Worm (Caenorhabditis elegans): ENCODE measurements around the gene F55C5.17.

DNA sequence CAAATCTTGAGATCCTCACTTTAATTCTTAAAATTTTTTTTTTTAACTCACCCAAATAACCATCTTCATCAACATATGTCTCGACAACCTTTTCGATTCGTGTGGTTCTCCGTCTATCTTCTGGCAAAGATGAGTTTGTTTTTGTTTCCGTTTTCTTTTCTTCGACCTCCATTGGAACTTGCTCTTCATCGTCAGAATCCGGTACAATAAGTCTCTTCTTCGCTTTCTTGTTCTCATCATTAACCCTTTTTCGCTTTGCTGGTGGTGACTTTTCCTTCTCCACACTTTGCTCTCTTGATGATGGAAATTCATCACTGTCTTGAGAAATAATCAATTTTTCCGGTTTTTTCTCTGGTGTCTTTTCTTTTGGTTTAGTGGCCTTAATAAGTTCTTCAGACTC, 13.7 kb downstream of the F55C5.17 start:
- TF ChIP-seq tbx-2 (tag; optimal IDR thresholded peaks at IDR 0.05), result no peak
- TF ChIP-seq unc-62 (GFP tag; optimal IDR thresholded peaks at IDR 0.05), result no peak
- no peak for TF ChIP-seq nhr-12 (tag; optimal IDR thresholded peaks at IDR 0.05)
- no peak for TF ChIP-seq Y116A8C.19 (tag; optimal IDR thresholded peaks at IDR 0.05; ENCODE audit: borderline replicate concordance)
- TF ChIP-seq ztf-11 (tag; optimal IDR thresholded peaks at IDR 0.05), result no peak
